Worm (Caenorhabditis elegans) whole organism, L3 larva: ENCODE data around the gene fbxa-127.

Source experiments
- ama-1 ChIP-seq: fragments of 150-350 bp; optimal IDR thresholded peaks from 2 replicates; lab custom pipeline; 2018
- ceh-28 ChIP-seq: fragments of 150-350 bp; optimal IDR thresholded peaks from 2 replicates; lab custom pipeline; 2014; ENCODE audit warnings: missing biosample characterization, missing genetic modification reagents, missing genetic modification characterization
- nhr-11 ChIP-seq: fragments of 150-350 bp; optimal IDR thresholded peaks from 2 replicates; lab custom pipeline; 2014; ENCODE audit warnings: missing biosample characterization, missing genetic modification characterization
- nhr-237 ChIP-seq: fragments of 150-350 bp; optimal IDR thresholded peaks from 2 replicates; lab custom pipeline; 2014; ENCODE audit warnings: missing biosample characterization, missing genetic modification characterization
- unc-39 ChIP-seq: sonication (generic microtip); optimal IDR thresholded peaks from 4 replicates; lab custom pipeline; 2017; ENCODE audit warnings: missing biosample characterization, missing genetic modification characterization

ce11 chrV:16779281-16779597 is 50.7 kb downstream of the fbxa-127 start:
- no peak for TF ChIP-seq nhr-11 (tag; lab: Kevin White, UChicago)
- TF ChIP-seq ceh-28 (tag; lab: Kevin White, UChicago): no peak
- no peak for TF ChIP-seq nhr-237
- TF ChIP-seq unc-39 (tag; lab: Kevin White, UChicago): no peak
- no peak for TF ChIP-seq ama-1 (lab: Kevin White, UChicago)
